Fruit fly (Drosophila melanogaster): ENCODE measurements around the gene stumps.
A peak's percentile ranks its signal among the peaks of the same experiment; 100 is the strongest.

dm6 chr3R:14651076-14651662 lies 74.2 kb downstream of the stumps start:
- TF ChIP-seq Smox (GFP tag; optimal IDR thresholded peaks at IDR 0.05) (no peak), Lpt (GFP tag; optimal IDR thresholded peaks at IDR 0.05) (no peak), lz (GFP tag; optimal IDR thresholded peaks at IDR 0.05) (no peak), CG10631 (GFP tag; optimal IDR thresholded peaks at IDR 0.05) (no peak), OdsH (GFP tag; optimal IDR thresholded peaks at IDR 0.05) (no peak), Sox102F (GFP tag; optimal IDR thresholded peaks at IDR 0.05) (no peak), CG6163 (GFP tag; IDR thresholded peaks at IDR 0.05) (no peak), Eip75B (GFP tag; optimal IDR thresholded peaks at IDR 0.05) (peak; percentile 7), fkh (GFP tag; optimal IDR thresholded peaks at IDR 0.05) (peak; percentile 24), CG11762 (GFP tag; optimal IDR thresholded peaks at IDR 0.05; ENCODE audit: insufficient read depth) (no peak), achi (GFP tag; optimal IDR thresholded peaks at IDR 0.05) (no peak), CG11902 (GFP tag; optimal IDR thresholded peaks at IDR 0.05) (no peak), vri (GFP tag; optimal IDR thresholded peaks at IDR 0.05) (no peak), Ets21C (GFP tag; optimal IDR thresholded peaks at IDR 0.05) (no peak)

Data from whole organism, prepupa.